Worm (Caenorhabditis elegans) whole organism, L1 larva: ENCODE measurements around the gene F10C2.3.

Experiments
- Y116A8C.19 ChIP-seq: sonication (generic microtip); optimal IDR thresholded peaks from 2 replicates; lab custom pipeline; 2016; ENCODE audit warnings: missing compliant biosample characterization, missing genetic modification characterization, borderline replicate concordance
- elt-3 ChIP-seq, 6 experiments: fragments of 150-350 bp in 1 of 6; sonication (generic microtip); optimal IDR thresholded peaks; 2 replicates each; lab custom pipeline; 2017 to 2018; ENCODE audit warnings: missing biosample characterization in 6 of 6, missing genetic modification characterization in 6 of 6, inconsistent platforms in 1 of 6
- hlh-4 ChIP-seq: sonication (generic microtip); optimal IDR thresholded peaks from 2 replicates; lab custom pipeline; 2016; ENCODE audit warnings: mild to moderate bottlenecking, missing genetic modification characterization, missing compliant biosample characterization
- lin-13 ChIP-seq: fragments of 150-350 bp; optimal IDR thresholded peaks from 2 replicates; lab custom pipeline; 2014; ENCODE audit warnings: missing biosample characterization, missing genetic modification reagents, missing genetic modification characterization
- nhr-12 ChIP-seq: sonication (generic microtip); optimal IDR thresholded peaks from 2 replicates; lab custom pipeline; 2017; ENCODE audit warnings: missing biosample characterization, missing genetic modification characterization
- sox-4 ChIP-seq: sonication (generic microtip); optimal IDR thresholded peaks from 2 replicates; lab custom pipeline; 2016; ENCODE audit warnings: missing genetic modification characterization, missing compliant biosample characterization
- tbx-2 ChIP-seq: sonication (generic microtip); optimal IDR thresholded peaks from 2 replicates; lab custom pipeline; 2016; ENCODE audit warnings: missing genetic modification characterization, missing compliant biosample characterization
- unc-62 ChIP-seq: fragments of 150-350 bp; optimal IDR thresholded peaks from 2 replicates; lab custom pipeline; 2014; ENCODE audit warnings: missing biosample characterization, missing genetic modification reagents, missing genetic modification characterization
- zag-1 ChIP-seq: fragments of 150-350 bp; optimal IDR thresholded peaks from 2 replicates; lab custom pipeline; 2014; ENCODE audit warnings: missing biosample characterization, missing genetic modification characterization

DNA sequence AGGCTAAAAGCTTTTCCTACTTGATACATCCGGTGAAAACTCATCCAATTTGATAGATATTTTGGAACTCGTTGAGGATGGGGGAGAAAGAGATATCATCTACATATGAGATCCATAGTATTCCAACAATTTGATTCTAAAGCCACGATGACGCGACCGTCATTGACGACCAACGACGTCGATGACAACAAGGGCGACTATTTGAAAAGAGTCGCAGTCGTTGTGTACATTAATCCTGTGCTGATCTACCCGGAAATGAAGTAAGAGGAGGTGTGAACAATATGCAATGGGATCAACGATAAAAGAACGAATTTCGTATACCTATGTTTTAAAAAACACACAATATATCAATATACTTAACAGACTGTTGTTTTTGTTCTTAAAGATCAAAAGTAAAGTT is 8.0 kb downstream of the F10C2.3 start:
- TF ChIP-seq elt-3 (tag; optimal IDR thresholded peaks at IDR 0.05; lab: Kevin White, UChicago) (no peak), Y116A8C.19 (tag; lab: Kevin White, UChicago) (no peak), tbx-2 (tag; lab: Kevin White, UChicago) (no peak), nhr-12 (no peak), zag-1 (tag; lab: Kevin White, UChicago) (no peak), hlh-4 (no peak), lin-13 (GFP tag; lab: Kevin White, UChicago) (no peak), sox-4 (no peak), unc-62 (no peak)
